Fruit fly (Drosophila melanogaster): Measurements from ENCODE around the gene CG32104.

Gene CG32104

DNA sequence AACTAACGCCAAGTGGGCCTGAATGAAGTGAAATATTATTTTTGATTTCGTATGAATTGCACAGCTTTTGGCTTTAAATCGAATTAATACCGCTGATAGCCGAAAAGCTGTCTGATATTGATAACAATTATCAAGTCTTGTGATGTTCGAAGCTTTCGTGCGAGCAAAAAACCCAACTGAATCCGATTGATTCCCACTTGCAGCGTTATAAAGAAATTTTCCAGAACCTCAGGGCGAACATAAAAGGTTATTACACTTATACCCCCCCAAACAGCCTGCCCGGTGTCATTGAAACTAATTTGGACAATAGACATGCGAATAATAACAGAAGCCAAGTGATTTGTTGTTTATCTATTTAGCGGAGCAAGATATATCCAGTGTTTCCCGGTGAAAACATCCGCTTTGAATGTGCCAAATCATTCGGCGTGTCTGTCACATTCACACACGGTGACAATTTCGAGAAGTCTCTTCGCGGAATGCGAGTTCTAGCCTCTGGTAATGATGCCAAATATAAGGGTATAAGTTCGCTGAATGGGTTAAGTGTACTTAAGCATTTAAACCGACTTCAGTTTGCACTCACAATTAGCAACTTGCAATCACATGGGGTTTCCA, 6.9 kb upstream of the CG32104 start:
- TF ChIP-seq net (GFP tag; optimal IDR thresholded peaks at IDR 0.05) (no peak), svp (GFP tag) (peak; percentile 77)

DNA sequence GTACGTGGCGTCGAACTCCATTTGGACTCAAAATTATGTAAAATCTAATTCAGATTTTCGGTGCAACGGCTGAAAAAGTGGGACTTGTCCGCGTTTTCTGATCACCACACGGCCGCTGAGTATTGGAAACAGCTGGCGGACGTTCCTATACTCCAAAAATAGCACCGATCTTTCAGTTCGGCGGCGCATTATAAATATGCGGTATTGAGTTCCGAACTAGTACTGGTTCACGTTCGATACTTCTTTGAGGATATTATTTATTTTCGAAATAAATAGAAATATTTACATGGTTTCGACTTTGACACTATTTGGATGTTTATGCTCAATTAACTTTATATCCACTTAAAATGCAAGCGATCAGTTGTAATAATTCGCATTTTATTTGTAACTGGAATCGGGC, 2.7 kb upstream of the CG32104 start, which contains the start of gene Smyd4-2:
Gene Smyd4-2, minus strand, starts transcription at position 136 of the 400 bp plus-strand sequence.
- no peak for TF ChIP-seq CG34406 (GFP tag; optimal IDR thresholded peaks at IDR 0.05)
- no peak for TF ChIP-seq CG7368 (GFP tag; optimal IDR thresholded peaks at IDR 0.05)
- TF ChIP-seq CG11762 (GFP tag; optimal IDR thresholded peaks at IDR 0.05; ENCODE audit: insufficient read depth), result no peak
- no peak for TF ChIP-seq CG3032 (tag; optimal IDR thresholded peaks at IDR 0.05)
- no peak for TF ChIP-seq Eip78C (GFP tag)
- TF ChIP-seq CG6163 (GFP tag; IDR thresholded peaks at IDR 0.05), result no peak
- no peak for TF ChIP-seq Hr39 (GFP tag; optimal IDR thresholded peaks at IDR 0.05)
- no peak for TF ChIP-seq CG10669 (GFP tag; optimal IDR thresholded peaks at IDR 0.05)
- no peak for TF ChIP-seq CG6792 (GFP tag; optimal IDR thresholded peaks at IDR 0.05)

DNA sequence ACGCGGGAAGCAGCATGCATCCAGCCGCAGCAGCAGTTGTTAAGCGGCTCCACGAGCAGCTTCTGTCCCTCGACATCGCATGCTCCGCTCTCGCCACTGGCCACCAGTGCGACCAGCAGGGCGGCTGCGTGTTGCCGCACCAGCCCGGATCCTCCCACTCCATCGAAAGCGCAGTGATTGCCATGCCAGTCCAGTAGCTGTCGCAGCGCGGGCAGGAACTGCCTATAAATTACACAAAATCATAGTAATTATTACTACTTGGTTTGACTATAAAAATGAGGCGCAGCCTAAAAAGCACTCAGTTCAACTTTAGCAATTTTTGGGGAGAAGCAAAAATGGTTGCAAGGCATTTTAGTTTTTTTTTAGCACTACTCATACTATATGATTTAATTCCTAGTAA, 3.3 kb downstream of the CG32104 start, which contains the start of gene Obp69a:
Gene Obp69a, plus strand, starts transcription at position 301 of the 400 bp plus-strand sequence.
- TF ChIP-seq CG1621 (tag; optimal IDR thresholded peaks at IDR 0.05) (no peak), Eip75B (GFP tag; optimal IDR thresholded peaks at IDR 0.05) (no peak), achi (GFP tag; optimal IDR thresholded peaks at IDR 0.05) (no peak), CG8119 (GFP tag; IDR thresholded peaks at IDR 0.05) (no peak), CG11902 (GFP tag; optimal IDR thresholded peaks at IDR 0.05) (no peak), Met (GFP tag; optimal IDR thresholded peaks at IDR 0.05) (no peak)

- TF ChIP-seq CG10631 (GFP tag; optimal IDR thresholded peaks at IDR 0.05) (no peak), fkh (GFP tag; optimal IDR thresholded peaks at IDR 0.05) (peak; percentile 37)
Measured at dm6 chr3L:12392758-12393157, 6.4 kb downstream of the CG32104 start.

- TF ChIP-seq fkh (GFP tag; optimal IDR thresholded peaks at IDR 0.05) (peak; percentile 58), CG32006 (GFP tag; optimal IDR thresholded peaks at IDR 0.05) (no peak), Gug (GFP tag; IDR thresholded peaks at IDR 0.05) (no peak), dsx (GFP tag; optimal IDR thresholded peaks at IDR 0.05; ENCODE audit: poor library complexity, severe bottlenecking) (no peak), Ets96B (tag; optimal IDR thresholded peaks at IDR 0.05) (no peak), svp (GFP tag) (no peak), CG6808 (GFP tag; optimal IDR thresholded peaks at IDR 0.05) (no peak), Eip78C (GFP tag) (peak; percentile 33)
Measured at dm6 chr3L:12392068-12392467, 7.1 kb downstream of the CG32104 start.

DNA sequence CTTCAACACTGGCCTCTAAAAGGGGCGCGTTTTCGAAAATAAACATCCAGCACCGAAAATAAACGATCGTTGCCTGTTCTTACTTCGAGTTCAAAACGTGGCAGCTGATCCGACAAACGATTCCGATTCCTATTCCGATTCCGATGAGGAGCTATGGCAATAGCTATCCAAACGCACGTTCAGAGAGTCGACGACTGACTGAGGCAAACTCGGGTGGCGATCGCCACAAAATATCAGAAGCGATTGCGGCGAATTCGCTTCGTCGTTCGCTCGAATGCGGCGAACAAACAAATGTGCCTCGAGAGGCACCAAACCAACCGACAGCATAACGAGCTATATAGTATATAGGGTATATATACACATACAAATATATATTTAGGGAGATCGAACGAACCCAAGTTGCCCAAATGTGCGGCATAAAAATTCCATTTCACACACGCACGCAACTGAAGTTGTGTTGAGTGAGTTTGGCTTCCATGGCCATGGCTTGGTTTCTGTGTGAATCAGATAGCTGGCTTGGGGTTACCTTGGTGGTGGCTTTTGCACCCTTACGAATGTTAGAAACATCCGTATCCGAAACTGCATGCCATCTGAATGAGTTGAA, 7.8 kb downstream of the CG32104 start, which contains the start of gene Ncc69:
Gene Ncc69, minus strand, starts transcription at position 205 of the 604 bp plus-strand sequence.
- TF ChIP-seq CG6163 (GFP tag; IDR thresholded peaks at IDR 0.05) (peak; percentile 67), Eip93F (GFP tag; optimal IDR thresholded peaks at IDR 0.05) (peak; percentile 33), CG15336 (GFP tag; IDR thresholded peaks at IDR 0.05) (no peak), Eip78C (GFP tag) (peak; percentile 31), eg (GFP tag; IDR thresholded peaks at IDR 0.05) (peak; percentile 9; the same call in 1 of the 3 replicates), dsx (GFP tag; optimal IDR thresholded peaks at IDR 0.05; ENCODE audit: poor library complexity, severe bottlenecking) (no peak), ss (GFP tag; optimal IDR thresholded peaks at IDR 0.05) (peak in 1 of 2 experiments; percentile 45), Gug (GFP tag; IDR thresholded peaks at IDR 0.05) (no peak), CG8119 (GFP tag; IDR thresholded peaks at IDR 0.05) (0 out of 3 replicates have a peak, but pooled peaks have one; percentile 39)

Measured in whole organism, prepupa.